Worm (Caenorhabditis elegans) whole organism, L1 larva: ENCODE data around the gene T05B4.13.

Experiments
- C34B4.2 ChIP-seq: sonication (generic microtip); optimal IDR thresholded peaks from 2 replicates; lab custom pipeline; 2017; ENCODE audit warnings: mild to moderate bottlenecking, missing genetic modification characterization, missing compliant biosample characterization
- ama-1 ChIP-seq: fragments of 150-350 bp; optimal IDR thresholded peaks from 2 replicates; lab custom pipeline; 2014
- ceh-63 ChIP-seq: fragments of 200-800 bp; sonication (Bioruptor generic); optimal IDR thresholded peaks from 2 replicates; lab custom pipeline; 2018; ENCODE audit warnings: mild to moderate bottlenecking, missing genetic modification characterization, missing compliant biosample characterization
- ceh-8 ChIP-seq: fragments of 200-800 bp; sonication (Bioruptor generic); optimal IDR thresholded peaks from 2 replicates; lab custom pipeline; 2018; ENCODE audit warnings: mild to moderate bottlenecking, missing genetic modification characterization, moderate library complexity, missing compliant biosample characterization
- ceh-82 ChIP-seq, 3 experiments: fragments of 150-350 bp in 1 of 3; sonication (generic microtip) in 2 of 3; optimal IDR thresholded peaks; 2 replicates each; lab custom pipeline; 2014 to 2017; ENCODE audit warnings: missing biosample characterization in 3 of 3, missing genetic modification characterization in 3 of 3
- ceh-90 ChIP-seq: sonication (generic microtip); optimal IDR thresholded peaks from 2 replicates; lab custom pipeline; 2016; ENCODE audit warnings: missing genetic modification characterization, missing compliant biosample characterization
- ces-1 ChIP-seq: fragments of 150-350 bp; optimal IDR thresholded peaks from 2 replicates; lab custom pipeline; 2014; ENCODE audit warnings: missing biosample characterization, missing genetic modification reagents, missing genetic modification characterization
- dpl-1 ChIP-seq, 3 experiments: fragments of 150-350 bp in 2 of 3; sonication (generic microtip) in 1 of 3; optimal IDR thresholded peaks; 2 replicates each; lab custom pipeline; 2014 to 2017; ENCODE audit warnings: missing biosample characterization in 3 of 3, missing genetic modification characterization in 3 of 3, missing genetic modification reagents in 3 of 3
- efl-1 ChIP-seq, 4 experiments: fragments of 150-350 bp; optimal IDR thresholded peaks in 3 of 4; peaks in 1 of 4; 1 replicate in 1 of 4; 2 replicates in 3 of 4; lab custom pipeline; 2014; ENCODE audit warnings: missing biosample characterization in 2 of 4, missing genetic modification characterization in 2 of 4, missing genetic modification reagents in 2 of 4
- efl-3 ChIP-seq: fragments of 200-800 bp; sonication (Bioruptor generic); optimal IDR thresholded peaks from 2 replicates; lab custom pipeline; 2018; ENCODE audit warnings: mild to moderate bottlenecking, missing genetic modification characterization, missing compliant biosample characterization
- elt-2 ChIP-seq: sonication (generic microtip); optimal IDR thresholded peaks from 2 replicates; lab custom pipeline; 2016; ENCODE audit warnings: missing genetic modification characterization, mild to moderate bottlenecking, inconsistent platforms, missing compliant biosample characterization, missing genetic modification reagents
- ets-5 ChIP-seq: fragments of 200-800 bp; sonication (Bioruptor generic); IDR thresholded peaks from 2 replicates; pipeline ENCODE4 v1.3.6; 2022; ENCODE audit warnings: missing genetic modification characterization, missing compliant biosample characterization
- fkh-4 ChIP-seq: sonication (generic microtip); optimal IDR thresholded peaks from 2 replicates; lab custom pipeline; 2016; ENCODE audit warnings: missing compliant biosample characterization, missing genetic modification characterization, borderline replicate concordance
- fos-1 ChIP-seq: fragments of 150-350 bp; optimal IDR thresholded peaks from 2 replicates; lab custom pipeline; 2014; ENCODE audit warnings: missing biosample characterization, missing genetic modification characterization
- hlh-4 ChIP-seq: sonication (generic microtip); optimal IDR thresholded peaks from 2 replicates; lab custom pipeline; 2016; ENCODE audit warnings: mild to moderate bottlenecking, missing genetic modification characterization, missing compliant biosample characterization
- lin-14 ChIP-seq: fragments of 200-800 bp; sonication (Bioruptor generic); optimal IDR thresholded peaks from 2 replicates; lab custom pipeline; 2018; ENCODE audit warnings: mild to moderate bottlenecking, missing genetic modification characterization, moderate library complexity, missing compliant biosample characterization
- lin-15B ChIP-seq: fragments of 150-350 bp; sonication (generic microtip); optimal IDR thresholded peaks from 3 replicates; lab custom pipeline; 2014; ENCODE audit warnings: missing biosample characterization, missing genetic modification characterization
- lin-35 ChIP-seq, 2 experiments: fragments of 150-350 bp; optimal IDR thresholded peaks; 2 replicates each; lab custom pipeline; 2014; ENCODE audit warnings: missing biosample characterization in 2 of 2, missing genetic modification characterization in 2 of 2, missing genetic modification reagents in 2 of 2
- mab-9 ChIP-seq: fragments of 200-800 bp; sonication (Bioruptor generic); IDR thresholded peaks from 2 replicates; pipeline ENCODE4 v1.3.6; 2022; ENCODE audit warnings: missing genetic modification reagents, missing genetic modification characterization, missing compliant biosample characterization
- mdl-1 ChIP-seq, 2 experiments: fragments of 150-350 bp; optimal IDR thresholded peaks; 2 replicates each; lab custom pipeline; 2014 to 2017; ENCODE audit warnings: missing biosample characterization in 2 of 2, missing genetic modification characterization in 2 of 2, inconsistent platforms in 1 of 2
- mef-2 ChIP-seq: fragments of 150-350 bp; optimal IDR thresholded peaks from 2 replicates; lab custom pipeline; 2014; ENCODE audit warnings: missing biosample characterization, missing genetic modification characterization
- nhr-11 ChIP-seq: fragments of 150-350 bp; optimal IDR thresholded peaks from 2 replicates; lab custom pipeline; 2014; ENCODE audit warnings: missing biosample characterization, missing genetic modification characterization
- nhr-20 ChIP-seq: sonication (generic microtip); optimal IDR thresholded peaks from 2 replicates; lab custom pipeline; 2016; ENCODE audit warnings: mild to moderate bottlenecking, missing genetic modification characterization, missing compliant biosample characterization
- nhr-237 ChIP-seq: fragments of 150-350 bp; optimal IDR thresholded peaks from 2 replicates; lab custom pipeline; 2014; ENCODE audit warnings: missing biosample characterization, missing genetic modification characterization
- nhr-28 ChIP-seq: fragments of 150-350 bp; optimal IDR thresholded peaks from 2 replicates; lab custom pipeline; 2014; ENCODE audit warnings: missing biosample characterization, missing genetic modification characterization
- nhr-71 ChIP-seq: sonication (generic microtip); optimal IDR thresholded peaks from 2 replicates; lab custom pipeline; 2016; ENCODE audit warnings: mild to moderate bottlenecking, missing genetic modification characterization, moderate library complexity, missing compliant biosample characterization
- nhr-76 ChIP-seq: sonication (generic microtip); optimal IDR thresholded peaks from 2 replicates; lab custom pipeline; 2017; ENCODE audit warnings: missing biosample characterization, missing genetic modification characterization
- pag-3 ChIP-seq: sonication (generic microtip); optimal IDR thresholded peaks from 2 replicates; lab custom pipeline; 2017; ENCODE audit warnings: missing genetic modification characterization, mild to moderate bottlenecking, missing compliant biosample characterization, antibody characterized with exemption, borderline replicate concordance; ENCODE audit not compliant: insufficient read depth
- pax-3 ChIP-seq: fragments of 200-800 bp; sonication (Bioruptor generic); optimal IDR thresholded peaks from 2 replicates; lab custom pipeline; 2018; ENCODE audit warnings: mild to moderate bottlenecking, missing genetic modification characterization, moderate library complexity, missing compliant biosample characterization
- rnt-1 ChIP-seq: sonication (generic microtip); optimal IDR thresholded peaks from 2 replicates; lab custom pipeline; 2016; ENCODE audit warnings: mild to moderate bottlenecking, missing genetic modification characterization, moderate library complexity, missing compliant biosample characterization
- skn-1 ChIP-seq: fragments of 150-350 bp; optimal IDR thresholded peaks from 2 replicates; lab custom pipeline; 2014; ENCODE audit warnings: missing biosample characterization, missing genetic modification characterization
- snpc-4 ChIP-seq: fragments of 150-350 bp; optimal IDR thresholded peaks from 2 replicates; lab custom pipeline; 2014; ENCODE audit warnings: missing biosample characterization, missing genetic modification characterization
- sox-4 ChIP-seq: sonication (generic microtip); optimal IDR thresholded peaks from 2 replicates; lab custom pipeline; 2016; ENCODE audit warnings: missing genetic modification characterization, missing compliant biosample characterization
- sup-37 ChIP-seq: fragments of 200-800 bp; sonication (Bioruptor generic); optimal IDR thresholded peaks from 2 replicates; lab custom pipeline; 2018; ENCODE audit warnings: mild to moderate bottlenecking, missing genetic modification characterization, missing compliant biosample characterization
- tlp-1 ChIP-seq: fragments of 150-350 bp; optimal IDR thresholded peaks from 2 replicates; lab custom pipeline; 2014; ENCODE audit warnings: missing biosample characterization, missing genetic modification characterization
- unc-62 ChIP-seq: fragments of 150-350 bp; optimal IDR thresholded peaks from 2 replicates; lab custom pipeline; 2014; ENCODE audit warnings: missing biosample characterization, missing genetic modification reagents, missing genetic modification characterization
- unc-98 ChIP-seq: fragments of 200-800 bp; sonication (Bioruptor generic); IDR thresholded peaks from 2 replicates; pipeline ENCODE4 v1.3.6; 2022; ENCODE audit warnings: missing genetic modification characterization, missing compliant biosample characterization
- vab-15 ChIP-seq: sonication (generic microtip); optimal IDR thresholded peaks from 2 replicates; lab custom pipeline; 2017; ENCODE audit warnings: missing genotype, mild to moderate bottlenecking, missing genetic modification characterization, missing compliant biosample characterization
- zip-4 ChIP-seq: fragments of 200-800 bp; sonication (Bioruptor generic); optimal IDR thresholded peaks from 2 replicates; lab custom pipeline; 2018; ENCODE audit warnings: mild to moderate bottlenecking, missing genetic modification characterization, moderate library complexity, missing compliant biosample characterization
- ztf-11 ChIP-seq, 2 experiments: sonication (generic microtip); optimal IDR thresholded peaks; 2 replicates each; lab custom pipeline; 2016 to 2017; ENCODE audit warnings: missing genetic modification characterization in 2 of 2, missing biosample characterization in 1 of 2, missing compliant biosample characterization in 1 of 2
- ztf-4 ChIP-seq: fragments of 150-350 bp; optimal IDR thresholded peaks from 2 replicates; lab custom pipeline; 2014; ENCODE audit warnings: missing biosample characterization, missing genetic modification characterization

Gene T05B4.13

DNA sequence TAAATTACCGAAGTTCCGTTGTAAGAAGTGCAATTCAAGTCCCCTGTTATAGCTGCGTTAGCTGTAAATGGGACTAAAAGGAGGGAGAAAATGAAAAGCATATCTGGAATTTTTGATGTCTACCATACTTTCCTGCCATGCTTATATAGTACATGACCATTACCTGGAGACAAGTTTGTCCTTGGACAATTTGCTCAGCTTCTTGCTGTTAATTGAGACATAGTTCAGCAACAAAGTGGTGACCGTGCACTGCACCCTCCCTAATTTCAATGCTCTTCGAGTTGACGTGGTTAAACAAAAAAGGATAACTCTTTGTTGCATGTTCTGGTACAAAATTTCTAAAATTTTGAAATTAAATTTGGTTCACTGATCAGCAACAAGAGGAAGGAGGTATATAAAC is at the start of gene T05B4.13:
Gene T05B4.13 (minus strand): TSS at position 101 of the 400 bp plus-strand sequence.
- no peak for TF ChIP-seq mdl-1 (tag; optimal IDR thresholded peaks at IDR 0.05; lab: Kevin White, UChicago)
- TF ChIP-seq efl-3 (GFP tag; lab: Kevin White, UChicago) = no peak
- no peak for TF ChIP-seq elt-2 (tag; lab: Kevin White, UChicago)
- no peak for TF ChIP-seq mab-9 (GFP tag; lab: Robert Waterston, UW)
- TF ChIP-seq vab-15 (tag; lab: Kevin White, UChicago) = no peak
- TF ChIP-seq sup-37 = no peak
- TF ChIP-seq fos-1 (tag; lab: Kevin White, UChicago) = no peak
- TF ChIP-seq ces-1 (GFP tag; lab: Kevin White, UChicago) = no peak
- TF ChIP-seq ets-5 = no peak
- TF ChIP-seq ceh-8 (GFP tag; lab: Kevin White, UChicago) = no peak
- no peak for TF ChIP-seq ceh-90 (tag; lab: Kevin White, UChicago)
- TF ChIP-seq zip-4 (GFP tag; lab: Kevin White, UChicago) = no peak
- TF ChIP-seq lin-14 = no peak
- TF ChIP-seq nhr-71 = no peak
- TF ChIP-seq lin-35 (GFP tag; optimal IDR thresholded peaks at IDR 0.05; lab: Kevin White, UChicago) = no peak
- no peak for TF ChIP-seq rnt-1 (tag; lab: Kevin White, UChicago)
- TF ChIP-seq nhr-237 = no peak
- TF ChIP-seq nhr-76 (tag; lab: Kevin White, UChicago) = no peak
- no peak for TF ChIP-seq dpl-1 (GFP tag; optimal IDR thresholded peaks at IDR 0.05; lab: Kevin White, UChicago)
- no peak for TF ChIP-seq C34B4.2 (tag; lab: Kevin White, UChicago)

DNA sequence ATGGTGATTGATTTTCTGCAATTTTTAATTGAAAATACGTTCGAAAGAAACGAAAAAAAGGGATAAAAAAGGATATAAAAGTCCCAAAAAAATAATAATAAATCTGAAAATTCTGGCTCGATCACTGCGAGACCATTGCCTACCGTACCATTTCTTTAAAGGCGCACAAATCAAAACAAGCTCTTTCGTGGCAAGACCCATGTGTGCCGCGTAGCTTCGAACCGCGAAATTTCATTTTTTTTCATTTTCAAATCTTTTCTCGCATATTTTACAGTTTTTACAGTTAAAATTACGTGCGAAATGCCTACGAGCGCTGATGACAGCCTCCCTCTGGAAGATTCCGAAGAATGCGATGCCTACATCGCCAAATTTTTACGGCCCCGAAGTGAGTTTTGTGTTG is 48.3 kb upstream of the T05B4.13 start, which contains the start of the genes coh-4 and pid-5:
Gene coh-4 (minus strand): TSS at position 17 of the 400 bp plus-strand sequence.
Gene pid-5 (plus strand): TSS at position 259 of the 400 bp plus-strand sequence.
- no peak for TF ChIP-seq ztf-11 (tag; optimal IDR thresholded peaks at IDR 0.05; lab: Kevin White, UChicago)
- no peak for TF ChIP-seq ama-1 (lab: Kevin White, UChicago)
- TF ChIP-seq pax-3 (tag; lab: Kevin White, UChicago) = no peak
- no peak for TF ChIP-seq unc-98 (GFP tag; lab: Robert Waterston, UW)

DNA sequence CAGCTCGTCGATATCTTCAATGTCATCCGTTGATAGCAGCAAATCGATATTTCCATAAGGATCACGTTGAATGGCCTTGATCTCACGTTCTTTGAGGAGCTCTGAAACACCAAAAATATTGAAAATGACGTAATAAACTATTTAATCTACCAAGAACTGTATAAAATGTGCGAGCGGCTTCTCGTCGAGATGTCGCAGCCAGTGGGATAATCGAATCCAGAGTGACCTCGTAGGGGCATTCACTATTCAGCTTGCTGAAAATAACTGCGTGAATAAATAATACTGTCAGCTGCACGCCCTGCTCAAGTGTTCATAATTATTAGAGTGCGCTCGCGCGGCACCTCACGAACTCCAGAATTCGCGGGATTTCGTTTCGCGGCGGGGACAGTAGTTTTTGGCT is 42.8 kb upstream of the T05B4.13 start, which contains the start of gene Y45G5AM.7:
Gene Y45G5AM.7 (minus strand): TSS at position 101 of the 400 bp plus-strand sequence.
- TF ChIP-seq nhr-20 (tag; lab: Kevin White, UChicago) = no peak
- TF ChIP-seq efl-1 (optimal IDR thresholded peaks at IDR 0.05; lab: Kevin White, UChicago) = no peak
- TF ChIP-seq efl-1 (GFP tag; optimal IDR thresholded peaks at IDR 0.05 in 1 of 2; lab: Kevin White, UChicago) = peak in 1 of 2 experiments; percentile 68

ce11 chrV:4169658-4170057 is 42.3 kb upstream of the T05B4.13 start:
- TF ChIP-seq nhr-28 (tag; lab: Kevin White, UChicago) (no peak), lin-15B (tag; lab: Kevin White, UChicago) (peak; percentile 37), efl-1 (optimal IDR thresholded peaks at IDR 0.05; lab: Kevin White, UChicago) (peak; percentile 29 to 31), efl-1 (GFP tag; optimal IDR thresholded peaks at IDR 0.05 in 1 of 2; lab: Kevin White, UChicago) (peak; percentile 41 to 94), ztf-4 (no peak), dpl-1 (GFP tag; optimal IDR thresholded peaks at IDR 0.05; lab: Kevin White, UChicago) (peak in 2 of 3 experiments; percentile 25 to 54), lin-35 (GFP tag; optimal IDR thresholded peaks at IDR 0.05; lab: Kevin White, UChicago) (peak in 1 of 2 experiments; percentile 60)

DNA sequence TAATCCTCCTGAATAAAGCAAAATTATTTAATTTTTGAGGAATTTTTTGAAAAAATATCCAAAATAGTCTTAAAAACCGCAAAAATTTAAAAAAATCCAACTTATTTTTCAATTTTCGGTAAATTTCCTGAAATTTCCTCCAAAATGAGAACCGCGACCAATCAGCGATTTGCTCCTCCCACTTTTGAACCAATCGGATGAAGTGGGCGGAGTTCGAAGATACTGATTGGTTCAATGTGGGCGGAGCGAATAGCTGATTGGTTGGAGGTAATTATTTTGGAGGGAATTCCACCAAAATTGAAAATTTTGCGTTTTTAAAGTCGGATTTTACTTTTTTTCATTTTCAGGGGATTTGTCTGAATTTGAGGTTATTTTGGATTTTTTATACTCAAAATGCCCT is 40.7 kb upstream of the T05B4.13 start:
- TF ChIP-seq ceh-82 (tag; optimal IDR thresholded peaks at IDR 0.05; lab: Kevin White, UChicago) (no peak), lin-35 (GFP tag; optimal IDR thresholded peaks at IDR 0.05; lab: Kevin White, UChicago) (no peak), pag-3 (no peak), nhr-11 (tag; lab: Kevin White, UChicago) (no peak), nhr-71 (no peak), snpc-4 (tag; lab: Kevin White, UChicago) (no peak), C34B4.2 (tag; lab: Kevin White, UChicago) (no peak), sox-4 (tag; lab: Kevin White, UChicago) (no peak), ceh-8 (GFP tag; lab: Kevin White, UChicago) (no peak), ceh-63 (GFP tag; lab: Kevin White, UChicago) (no peak), tlp-1 (tag; lab: Kevin White, UChicago) (no peak), skn-1 (tag; lab: Kevin White, UChicago) (no peak), unc-62 (no peak), mef-2 (tag; lab: Kevin White, UChicago) (no peak), hlh-4 (tag; lab: Kevin White, UChicago) (no peak), pax-3 (tag; lab: Kevin White, UChicago) (no peak), fos-1 (tag; lab: Kevin White, UChicago) (no peak), fkh-4 (tag; lab: Kevin White, UChicago) (no peak)
- TF ChIP-seq, all 84 proteins: peak for 0
